Fruit fly (Drosophila melanogaster) whole organism, embryonic: ENCODE measurements around the gene CG7914.

Source experiments
- Blimp-1 ChIP-seq: fragments of 200-800 bp; sonication (Bioruptor generic); optimal IDR thresholded peaks from 3 replicates; lab custom pipeline; 2018; ENCODE audit warnings: missing biosample characterization, missing genetic modification characterization, mild to moderate bottlenecking, moderate library complexity, missing genetic modification reagents
- C15 ChIP-seq: fragments of 200-800 bp; sonication (Bioruptor generic); IDR thresholded peaks from 3 replicates; pipeline ENCODE4 v1.3.6; 2022; ENCODE audit warnings: missing biosample characterization, missing genetic modification characterization
- CG10209 ChIP-seq: fragments of 200-800 bp; sonication (Bioruptor generic); optimal IDR thresholded peaks from 3 replicates; lab custom pipeline; 2017; ENCODE audit warnings: missing biosample characterization, mild to moderate bottlenecking, missing genetic modification characterization, missing genetic modification reagents
- CG10267 ChIP-seq: fragments of 200-800 bp; sonication (Bioruptor generic); optimal IDR thresholded peaks from 2 replicates; lab custom pipeline; 2018; ENCODE audit warnings: missing biosample characterization, mild to moderate bottlenecking, missing genetic modification characterization, moderate library complexity
- CG12391 ChIP-seq: fragments of 200-800 bp; sonication (Bioruptor generic); optimal IDR thresholded peaks from 3 replicates; lab custom pipeline; 2018; ENCODE audit warnings: missing biosample characterization, mild to moderate bottlenecking, missing genetic modification characterization, moderate library complexity
- CG12769 ChIP-seq: fragments of 200-800 bp; sonication (Bioruptor generic); optimal IDR thresholded peaks from 2 replicates; lab custom pipeline; 2019; ENCODE audit warnings: missing biosample characterization, mild to moderate bottlenecking, missing genetic modification characterization, moderate library complexity
- CG13424 ChIP-seq: fragments of 200-800 bp; sonication (Bioruptor generic); optimal IDR thresholded peaks from 2 replicates; lab custom pipeline; 2019; ENCODE audit warnings: missing biosample characterization, mild to moderate bottlenecking, missing genetic modification characterization, moderate library complexity
- CG14965 ChIP-seq: fragments of 200-800 bp; sonication (Bioruptor generic); optimal IDR thresholded peaks from 2 replicates; lab custom pipeline; 2016; ENCODE audit warnings: missing biosample characterization, missing genetic modification characterization, borderline replicate concordance
- CG15269 ChIP-seq: fragments of 200-800 bp; sonication (Bioruptor generic); optimal IDR thresholded peaks from 2 replicates; lab custom pipeline; 2018; ENCODE audit warnings: missing biosample characterization, mild to moderate bottlenecking, missing genetic modification characterization, moderate library complexity
- CG17361 ChIP-seq: fragments of 200-800 bp; sonication (Bioruptor generic); IDR thresholded peaks from 3 replicates; pipeline ENCODE4 v1.3.6; 2022; ENCODE audit warnings: missing biosample characterization, missing genetic modification characterization
- CG18262 ChIP-seq: fragments of 200-800 bp; optimal IDR thresholded peaks from 3 replicates; lab custom pipeline; 2019; ENCODE audit warnings: missing biosample characterization, mild to moderate bottlenecking, missing genetic modification characterization, moderate library complexity
- CG18599 ChIP-seq: fragments of 200-800 bp; sonication (Bioruptor generic); optimal IDR thresholded peaks from 3 replicates; lab custom pipeline; 2017; ENCODE audit warnings: missing biosample characterization, missing genetic modification characterization, mild to moderate bottlenecking, moderate library complexity, missing genetic modification reagents
- CG18619 ChIP-seq: fragments of 200-800 bp; sonication (Bioruptor generic); optimal IDR thresholded peaks from 3 replicates; lab custom pipeline; 2017; ENCODE audit warnings: missing biosample characterization, mild to moderate bottlenecking, missing genetic modification characterization
- CG18764 ChIP-seq: fragments of 200-800 bp; sonication (Bioruptor generic); optimal IDR thresholded peaks from 3 replicates; lab custom pipeline; 2016; ENCODE audit warnings: missing biosample characterization, missing genetic modification characterization
- CG3726 ChIP-seq: fragments of 200-800 bp; sonication (Bioruptor generic); IDR thresholded peaks from 3 replicates; pipeline ENCODE4, ENCODE4 v1.3.6; 2022; ENCODE audit warnings: missing biosample characterization, missing genetic modification characterization
- CG5245 ChIP-seq: fragments of 200-800 bp; sonication (Bioruptor generic); optimal IDR thresholded peaks from 3 replicates; lab custom pipeline; 2016; ENCODE audit warnings: missing biosample characterization, missing genetic modification characterization
- CG7786 ChIP-seq: fragments of 200-800 bp; sonication (Bioruptor generic); optimal IDR thresholded peaks from 2 replicates; lab custom pipeline; 2016; ENCODE audit warnings: missing biosample characterization, missing genetic modification characterization
- CG8388 ChIP-seq: fragments of 200-800 bp; sonication (Bioruptor generic); optimal IDR thresholded peaks from 2 replicates; lab custom pipeline; 2019; ENCODE audit warnings: missing biosample characterization, mild to moderate bottlenecking, missing genetic modification characterization, moderate library complexity
- CHES-1-like ChIP-seq: fragments of 200-800 bp; sonication (Bioruptor generic); optimal IDR thresholded peaks from 2 replicates; lab custom pipeline; 2016; ENCODE audit warnings: missing biosample characterization, missing genetic modification characterization
- Deaf1 ChIP-seq: fragments of 200-800 bp; optimal IDR thresholded peaks from 3 replicates; lab custom pipeline; 2019; ENCODE audit warnings: missing biosample characterization, mild to moderate bottlenecking, missing genetic modification characterization, moderate library complexity
- E2f1 ChIP-seq: fragments of 200-800 bp; sonication (Bioruptor generic); IDR thresholded peaks from 2 replicates; pipeline ENCODE4 v1.3.6; 2022; ENCODE audit warnings: missing biosample characterization, missing genetic modification characterization
- HLH54F ChIP-seq: fragments of 200-800 bp; sonication (Bioruptor generic); optimal IDR thresholded peaks from 3 replicates; lab custom pipeline; 2016; ENCODE audit warnings: missing biosample characterization, missing genetic modification characterization
- Hey ChIP-seq: fragments of 200-800 bp; sonication (Bioruptor generic); optimal IDR thresholded peaks from 3 replicates; lab custom pipeline; 2018; ENCODE audit warnings: missing biosample characterization, mild to moderate bottlenecking, missing genetic modification characterization
- Hr39 ChIP-seq: fragments of >200 bp; optimal IDR thresholded peaks from 2 replicates; lab custom pipeline; 2017
- PHDP ChIP-seq: fragments of 200-800 bp; sonication (Bioruptor generic); optimal IDR thresholded peaks from 3 replicates; lab custom pipeline; 2018; ENCODE audit warnings: missing biosample characterization, mild to moderate bottlenecking, missing genetic modification characterization, moderate library complexity
- Pdp1 ChIP-seq, 2 experiments: fragments of 200-800 bp; sonication (Bioruptor generic); optimal IDR thresholded peaks; 3 replicates each; lab custom pipeline; 2016; ENCODE audit warnings: missing biosample characterization in 2 of 2, missing genetic modification characterization in 2 of 2, mild to moderate bottlenecking in 1 of 2, moderate library complexity in 1 of 2
- Side ChIP-seq: fragments of 200-800 bp; sonication (Bioruptor generic); optimal IDR thresholded peaks from 2 replicates; lab custom pipeline; 2016; ENCODE audit warnings: missing biosample characterization, missing genetic modification characterization
- Ssrp ChIP-seq: fragments of 200-800 bp; sonication (Bioruptor generic); optimal IDR thresholded peaks from 2 replicates; lab custom pipeline; 2018; ENCODE audit warnings: missing biosample characterization, mild to moderate bottlenecking, missing genetic modification characterization, moderate library complexity
- Taf1 ChIP-seq: fragments of 200-800 bp; sonication (Bioruptor generic); IDR thresholded peaks from 2 replicates; pipeline ENCODE4 v1.3.6; 2022; ENCODE audit warnings: missing biosample characterization, missing genetic modification characterization
- Xrp1 ChIP-seq: fragments of 200-800 bp; sonication (Bioruptor generic); IDR thresholded peaks from 2 replicates; pipeline ENCODE4 v1.3.6; 2022; ENCODE audit warnings: missing biosample characterization, missing genetic modification characterization
- ap ChIP-seq: fragments of 200-800 bp; sonication (Bioruptor generic); IDR thresholded peaks from 2 replicates; pipeline ENCODE4 v1.3.6; 2022; ENCODE audit warnings: missing biosample characterization, missing genetic modification characterization
- btn ChIP-seq: fragments of 200-800 bp; sonication (Bioruptor generic); optimal IDR thresholded peaks from 2 replicates; lab custom pipeline; 2016; ENCODE audit warnings: missing biosample characterization, missing genetic modification characterization
- chif ChIP-seq, 2 experiments: fragments of 200-800 bp; sonication (Bioruptor generic); optimal IDR thresholded peaks; 3 replicates each; lab custom pipeline; 2016; ENCODE audit warnings: missing biosample characterization in 2 of 2, missing genetic modification characterization in 2 of 2
- chinmo ChIP-seq: fragments of 200-800 bp; sonication (Bioruptor generic); IDR thresholded peaks from 4 replicates; pipeline ENCODE4 v1.3.6; 2022; ENCODE audit warnings: missing biosample characterization, missing genetic modification characterization; ENCODE audit not compliant: partially characterized antibody
- dan ChIP-seq: fragments of 200-800 bp; sonication (Bioruptor generic); IDR thresholded peaks from 2 replicates; pipeline ENCODE4 v1.3.6; 2022; ENCODE audit warnings: missing biosample characterization, missing genetic modification characterization
- danr ChIP-seq: fragments of 200-800 bp; sonication (Bioruptor generic); IDR thresholded peaks from 2 replicates; pipeline ENCODE4 v1.3.6; 2022; ENCODE audit warnings: missing biosample characterization, missing genetic modification characterization
- emc ChIP-seq: fragments of 200-800 bp; sonication (Bioruptor generic); optimal IDR thresholded peaks from 2 replicates; lab custom pipeline; 2016; ENCODE audit warnings: missing biosample characterization, missing genetic modification characterization
- en ChIP-seq: fragments of 200-800 bp; sonication (Bioruptor generic); optimal IDR thresholded peaks from 2 replicates; lab custom pipeline; 2016; ENCODE audit warnings: missing biosample characterization, missing genetic modification characterization
- fu2 ChIP-seq: fragments of 200-800 bp; sonication (Bioruptor generic); optimal IDR thresholded peaks from 2 replicates; lab custom pipeline; 2016; ENCODE audit warnings: missing biosample characterization, missing genetic modification characterization
- grau ChIP-seq: fragments of 200-800 bp; optimal IDR thresholded peaks from 3 replicates; lab custom pipeline; 2019; ENCODE audit warnings: missing biosample characterization, mild to moderate bottlenecking, missing genetic modification characterization, moderate library complexity
- gsb ChIP-seq: fragments of 200-800 bp; sonication (Bioruptor generic); IDR thresholded peaks from 2 replicates; pipeline ENCODE4 v1.3.6; 2022; ENCODE audit warnings: missing biosample characterization, missing genetic modification characterization
- h ChIP-seq: fragments of >200 bp; optimal IDR thresholded peaks from 2 replicates; lab custom pipeline; 2017
- klu ChIP-seq: fragments of 200-800 bp; sonication (Bioruptor generic); IDR thresholded peaks from 2 replicates; pipeline ENCODE4 v1.3.6; 2022; ENCODE audit warnings: missing biosample characterization, missing genetic modification characterization
- lilli ChIP-seq: fragments of 200-800 bp; sonication (Bioruptor generic); optimal IDR thresholded peaks from 3 replicates; lab custom pipeline; 2016; ENCODE audit warnings: missing biosample characterization, missing genetic modification characterization
- mirr ChIP-seq: fragments of 200-800 bp; sonication (Bioruptor generic); optimal IDR thresholded peaks from 3 replicates; lab custom pipeline; 2018; ENCODE audit warnings: missing biosample characterization, mild to moderate bottlenecking, missing genetic modification characterization
- mld ChIP-seq: fragments of 200-800 bp; sonication (Bioruptor generic); IDR thresholded peaks from 3 replicates; pipeline ENCODE4 v1.3.6; 2022; ENCODE audit warnings: missing biosample characterization, missing genetic modification characterization; ENCODE audit not compliant: partially characterized antibody
- nerfin-1 ChIP-seq: fragments of 200-800 bp; sonication (Bioruptor generic); optimal IDR thresholded peaks from 3 replicates; lab custom pipeline; 2019; ENCODE audit warnings: missing biosample characterization, mild to moderate bottlenecking, missing genetic modification characterization, moderate library complexity
- pum ChIP-seq: fragments of 200-800 bp; sonication (Bioruptor generic); optimal IDR thresholded peaks from 2 replicates; lab custom pipeline; 2016; ENCODE audit warnings: missing biosample characterization, missing genetic modification characterization
- schlank ChIP-seq: fragments of 200-800 bp; sonication (Bioruptor generic); optimal IDR thresholded peaks from 2 replicates; lab custom pipeline; 2018; ENCODE audit warnings: missing biosample characterization, mild to moderate bottlenecking, missing genetic modification characterization
- sug ChIP-seq: fragments of 200-800 bp; optimal IDR thresholded peaks from 2 replicates; lab custom pipeline; 2019; ENCODE audit warnings: missing biosample characterization, mild to moderate bottlenecking, missing genetic modification characterization, moderate library complexity

CG7914 gene

dm6 chrX:19166152-19166935 is 26.9 kb downstream of the CG7914 start (continued):
- no peak for TF ChIP-seq CG18764 (GFP tag; lab: Kevin White, UChicago)
- 0 out of 4 replicates have a peak, but pooled peaks have one; percentile 26 for TF ChIP-seq chinmo (GFP tag; lab: Robert Waterston, UW)
- no peak for TF ChIP-seq CG5245 (GFP tag; lab: Kevin White, UChicago)
- TF ChIP-seq CG18619 = peak; percentile 37
- no peak for TF ChIP-seq schlank (tag; lab: Kevin White, UChicago)
- no peak for TF ChIP-seq fu2
- 0 out of 2 replicates have a peak, but pooled peaks have one; percentile 25 for TF ChIP-seq gsb (GFP tag; lab: Robert Waterston, UW)
- TF ChIP-seq Hr39 (lab: Kevin White, UChicago) = no peak
- TF ChIP-seq CG12391 = peak; percentile 2
- TF ChIP-seq mld (GFP tag; lab: Robert Waterston, UW) = no peak
- TF ChIP-seq sug (tag; lab: Kevin White, UChicago) = peak; percentile 39
- peak; percentile 10 for TF ChIP-seq Ssrp (tag; lab: Kevin White, UChicago)
- TF ChIP-seq danr (GFP tag; lab: Robert Waterston, UW) = no peak
- no peak for TF ChIP-seq Taf1 (GFP tag; lab: Robert Waterston, UW)
- peak; percentile 45 for TF ChIP-seq CG18599 (GFP tag; lab: Kevin White, UChicago)
- no peak for TF ChIP-seq HLH54F (GFP tag; lab: Kevin White, UChicago)
- TF ChIP-seq Xrp1 = peak; percentile 7; the same call in 1 of the 2 replicates
- peak; percentile 58 for TF ChIP-seq CG10209 (GFP tag; lab: Kevin White, UChicago)
- peak; percentile 52 for TF ChIP-seq CG12769 (tag; lab: Kevin White, UChicago)
- no peak for TF ChIP-seq h
- no peak for TF ChIP-seq Deaf1
- no peak for TF ChIP-seq CHES-1-like (GFP tag; lab: Kevin White, UChicago)
- no peak for TF ChIP-seq btn (GFP tag; lab: Kevin White, UChicago)
- no peak for TF ChIP-seq CG3726 (GFP tag; lab: Robert Waterston, UW)
- peak; percentile 55 for TF ChIP-seq CG17361 (GFP tag; lab: Robert Waterston, UW)
- TF ChIP-seq CG7786 = no peak
- TF ChIP-seq ap (GFP tag; lab: Robert Waterston, UW) = no peak
- TF ChIP-seq C15 (GFP tag; lab: Robert Waterston, UW) = no peak
- TF ChIP-seq emc (GFP tag; lab: Kevin White, UChicago) = no peak
- peak; percentile 58 for TF ChIP-seq grau (tag; lab: Kevin White, UChicago)
- peak; percentile 13 for TF ChIP-seq CG10267
- TF ChIP-seq CG14965 = no peak
- no peak for TF ChIP-seq klu
- no peak for TF ChIP-seq dan (GFP tag; lab: Robert Waterston, UW)
- peak; percentile 3 for TF ChIP-seq Blimp-1 (GFP tag; lab: Kevin White, UChicago)
- TF ChIP-seq Hey (tag; lab: Kevin White, UChicago) = no peak
- TF ChIP-seq chif (GFP tag; optimal IDR thresholded peaks at IDR 0.05; lab: Kevin White, UChicago) = peak; percentile 13 to 26
- TF ChIP-seq en (GFP tag; lab: Kevin White, UChicago) = no peak
- TF ChIP-seq CG15269 (tag; lab: Kevin White, UChicago) = peak; percentile 68
- peak; percentile 35 for TF ChIP-seq lilli (GFP tag; lab: Kevin White, UChicago)
- no peak for TF ChIP-seq CG8388 (GFP tag; lab: Kevin White, UChicago)
- TF ChIP-seq Pdp1 (GFP tag; optimal IDR thresholded peaks at IDR 0.05; lab: Kevin White, UChicago) = peak in 1 of 2 experiments; percentile 48
- peak; percentile 52 for TF ChIP-seq CG18262 (tag; lab: Kevin White, UChicago)
- TF ChIP-seq PHDP = no peak
- TF ChIP-seq CG13424 (tag; lab: Kevin White, UChicago) = peak; percentile 51
- TF ChIP-seq pum (GFP tag; lab: Kevin White, UChicago) = peak; percentile 9
- no peak for TF ChIP-seq Side (GFP tag; lab: Kevin White, UChicago)
- no peak for TF ChIP-seq E2f1 (GFP tag; lab: Robert Waterston, UW)
- no peak for TF ChIP-seq nerfin-1 (tag; lab: Kevin White, UChicago)
- peak; percentile 55 for TF ChIP-seq mirr
